Worm (Caenorhabditis elegans): ENCODE results near the gene vps-15.

ce11 chrII:11883648-11884047, 32.0 kb downstream of the vps-15 start, which contains the start of gene ZK930.6:
- no peak for TF ChIP-seq ceh-63 (GFP tag; optimal IDR thresholded peaks at IDR 0.05)
- TF ChIP-seq ceh-88 (GFP tag; IDR thresholded peaks at IDR 0.05): no peak
- TF ChIP-seq irx-1 (tag; optimal IDR thresholded peaks at IDR 0.05): no peak
- TF ChIP-seq lir-3 (tag; optimal IDR thresholded peaks at IDR 0.05; ENCODE audit: poor library complexity): no peak
- TF ChIP-seq ztf-11 (tag; optimal IDR thresholded peaks at IDR 0.05): no peak
- TF ChIP-seq elt-3 (tag; optimal IDR thresholded peaks at IDR 0.05): no peak
- TF ChIP-seq nhr-71 (tag; optimal IDR thresholded peaks at IDR 0.05): no peak
- TF ChIP-seq ceh-90 (tag; optimal IDR thresholded peaks at IDR 0.05): no peak
- TF ChIP-seq unc-30 (tag; optimal IDR thresholded peaks at IDR 0.05): no peak
- TF ChIP-seq F16B12.6 (tag; optimal IDR thresholded peaks at IDR 0.05): no peak

Measured in whole organism, L1 larva.